Fruit fly (Drosophila melanogaster): Measurements from ENCODE around the gene halo.

dm6 chr2L:1500312-1500711 lies 17.6 kb downstream of the halo start, which contains the start of gene CG18131:
- TF ChIP-seq kay (GFP tag; ENCODE audit: borderline replicate concordance), result no peak
- no peak for TF ChIP-seq cnc (optimal IDR thresholded peaks at IDR 0.05)
- TF ChIP-seq CG11617 (GFP tag; optimal IDR thresholded peaks at IDR 0.05), result no peak
- TF ChIP-seq CG1620 (GFP tag; optimal IDR thresholded peaks at IDR 0.05), result no peak
- TF ChIP-seq tj (GFP tag; optimal IDR thresholded peaks at IDR 0.05), result no peak
- TF ChIP-seq pad (GFP tag; optimal IDR thresholded peaks at IDR 0.05), result no peak
- TF ChIP-seq bab1 (GFP tag; optimal IDR thresholded peaks at IDR 0.05), result no peak
- TF ChIP-seq Hr96 (GFP tag; optimal IDR thresholded peaks at IDR 0.05), result no peak
- no peak for TF ChIP-seq CG7101 (tag; optimal IDR thresholded peaks at IDR 0.05)
- TF ChIP-seq CG7045 (GFP tag; optimal IDR thresholded peaks at IDR 0.05), result no peak
- TF ChIP-seq cic (GFP tag; optimal IDR thresholded peaks at IDR 0.05), result no peak
- no peak for TF ChIP-seq Clk (GFP tag; optimal IDR thresholded peaks at IDR 0.05)
- TF ChIP-seq Crg-1 (GFP tag; optimal IDR thresholded peaks at IDR 0.05), result no peak

Data from whole organism, adult.